Fruit fly (Drosophila melanogaster) whole organism, embryonic: ENCODE data around the gene CG9737.

Experiments used
- CG10979 ChIP-seq: fragments of 200-800 bp; sonication (Bioruptor generic); optimal IDR thresholded peaks from 2 replicates; lab custom pipeline; 2018; ENCODE audit warnings: missing biosample characterization, mild to moderate bottlenecking, missing genetic modification characterization, moderate library complexity
- CG12155 ChIP-seq: fragments of 200-800 bp; sonication (Bioruptor generic); optimal IDR thresholded peaks from 3 replicates; lab custom pipeline; 2016; ENCODE audit warnings: missing biosample characterization, missing genetic modification characterization
- CG14050 ChIP-seq: fragments of 200-800 bp; sonication (Bioruptor generic); IDR thresholded peaks from 3 replicates; pipeline ENCODE4 v1.3.6; 2022; ENCODE audit warnings: missing biosample characterization, missing genetic modification characterization
- CG15269 ChIP-seq: fragments of 200-800 bp; sonication (Bioruptor generic); optimal IDR thresholded peaks from 2 replicates; lab custom pipeline; 2018; ENCODE audit warnings: missing biosample characterization, mild to moderate bottlenecking, missing genetic modification characterization, moderate library complexity
- CG1529 ChIP-seq: fragments of 200-800 bp; sonication (Bioruptor generic); optimal IDR thresholded peaks from 3 replicates; lab custom pipeline; 2018; ENCODE audit warnings: missing biosample characterization, missing genetic modification characterization
- CG16813 ChIP-seq: fragments of 200-800 bp; sonication (Bioruptor generic); IDR thresholded peaks from 3 replicates; pipeline ENCODE4 v1.3.6; 2022; ENCODE audit warnings: missing biosample characterization, missing genetic modification characterization; ENCODE audit not compliant: partially characterized antibody
- CG17361 ChIP-seq: fragments of 200-800 bp; sonication (Bioruptor generic); IDR thresholded peaks from 3 replicates; pipeline ENCODE4 v1.3.6; 2022; ENCODE audit warnings: missing biosample characterization, missing genetic modification characterization
- CG17802 ChIP-seq: fragments of 200-800 bp; sonication (Bioruptor generic); optimal IDR thresholded peaks from 2 replicates; lab custom pipeline; 2018; ENCODE audit warnings: missing biosample characterization, mild to moderate bottlenecking, missing genetic modification characterization, moderate library complexity
- CG17912 ChIP-seq: fragments of 200-800 bp; sonication (Bioruptor generic); optimal IDR thresholded peaks from 2 replicates; lab custom pipeline; 2018; ENCODE audit warnings: missing biosample characterization, mild to moderate bottlenecking, missing genetic modification characterization
- CG1792 ChIP-seq: fragments of 200-800 bp; sonication (Bioruptor generic); optimal IDR thresholded peaks from 2 replicates; lab custom pipeline; 2016; ENCODE audit warnings: missing biosample characterization, missing genetic modification characterization
- CG30020 ChIP-seq: fragments of 200-800 bp; optimal IDR thresholded peaks from 2 replicates; lab custom pipeline; 2019; ENCODE audit warnings: missing biosample characterization, mild to moderate bottlenecking, missing genetic modification characterization, moderate library complexity
- CG31365 ChIP-seq: fragments of 200-800 bp; sonication (Bioruptor generic); optimal IDR thresholded peaks from 2 replicates; lab custom pipeline; 2018; ENCODE audit warnings: missing biosample characterization, mild to moderate bottlenecking, missing genetic modification characterization
- CG6254 ChIP-seq: fragments of 200-800 bp; sonication (Bioruptor generic); optimal IDR thresholded peaks from 3 replicates; lab custom pipeline; 2017; ENCODE audit warnings: mild to moderate bottlenecking, missing biosample characterization, missing genetic modification reagents, missing genetic modification characterization
- CG8359 ChIP-seq: fragments of 200-800 bp; sonication (Bioruptor generic); optimal IDR thresholded peaks from 2 replicates; lab custom pipeline; 2017; ENCODE audit warnings: missing biosample characterization, mild to moderate bottlenecking, missing genetic modification characterization, borderline replicate concordance
- CG8478 ChIP-seq: fragments of >200 bp; optimal IDR thresholded peaks from 2 replicates; lab custom pipeline; 2018
- CG8944 ChIP-seq: fragments of 200-800 bp; sonication (Bioruptor generic); optimal IDR thresholded peaks from 3 replicates; lab custom pipeline; 2016; ENCODE audit warnings: missing biosample characterization, missing genetic modification characterization
- CG9932 ChIP-seq: fragments of 200-800 bp; sonication (Bioruptor generic); IDR thresholded peaks from 2 replicates; pipeline ENCODE4 v1.3.6; 2022; ENCODE audit warnings: missing biosample characterization, missing genetic modification characterization
- Camta ChIP-seq: fragments of 200-800 bp; sonication (Bioruptor generic); optimal IDR thresholded peaks from 2 replicates; lab custom pipeline; 2016; ENCODE audit warnings: missing biosample characterization, missing genetic modification characterization
- Elba2 ChIP-seq: fragments of 200-800 bp; sonication (Bioruptor generic); optimal IDR thresholded peaks from 3 replicates; lab custom pipeline; 2016; ENCODE audit warnings: missing biosample characterization, missing genetic modification characterization
- H15 ChIP-seq: fragments of 200-800 bp; sonication (Bioruptor generic); IDR thresholded peaks from 3 replicates; pipeline ENCODE4 v1.3.6; 2022; ENCODE audit warnings: missing biosample characterization, missing genetic modification characterization
- Hr3 ChIP-seq: fragments of 200-800 bp; sonication (Bioruptor generic); optimal IDR thresholded peaks from 3 replicates; lab custom pipeline; 2016; ENCODE audit warnings: missing biosample characterization, missing genetic modification characterization
- Lim3 ChIP-seq: fragments of 200-800 bp; sonication (Bioruptor generic); IDR thresholded peaks from 2 replicates; pipeline ENCODE4 v1.3.6; 2022; ENCODE audit warnings: missing biosample characterization, missing genetic modification characterization
- Lpt ChIP-seq: fragments of >200 bp; optimal IDR thresholded peaks from 2 replicates; lab custom pipeline; 2018; ENCODE audit warnings: missing biosample characterization, missing genetic modification characterization
- Meics ChIP-seq: fragments of 200-800 bp; sonication (Bioruptor generic); optimal IDR thresholded peaks from 2 replicates; lab custom pipeline; 2017; ENCODE audit warnings: missing biosample characterization, mild to moderate bottlenecking, missing genetic modification characterization
- NC2β ChIP-seq: fragments of 200-800 bp; sonication (Bioruptor generic); optimal IDR thresholded peaks from 2 replicates; lab custom pipeline; 2016; ENCODE audit warnings: missing biosample characterization, missing genetic modification characterization
- NFAT ChIP-seq: fragments of 200-800 bp; sonication (Bioruptor generic); IDR thresholded peaks from 2 replicates; pipeline ENCODE4 v1.3.6; 2022; ENCODE audit warnings: missing biosample characterization, missing genetic modification characterization
- Nf-YA ChIP-seq: fragments of 200-800 bp; sonication (Bioruptor generic); IDR thresholded peaks from 2 replicates; pipeline ENCODE4 v1.3.6; 2022; ENCODE audit warnings: missing biosample characterization, missing genetic modification characterization
- Nf-YC ChIP-seq: fragments of 200-800 bp; optimal IDR thresholded peaks from 3 replicates; lab custom pipeline; 2019; ENCODE audit warnings: missing biosample characterization, mild to moderate bottlenecking, missing genetic modification characterization, moderate library complexity
- Optix ChIP-seq: fragments of 200-800 bp; sonication (Bioruptor generic); IDR thresholded peaks from 3 replicates; pipeline ENCODE4 v1.3.6; 2022; ENCODE audit warnings: missing biosample characterization, missing genetic modification characterization
- Sox100B ChIP-seq: fragments of 200-800 bp; sonication (Bioruptor generic); optimal IDR thresholded peaks from 3 replicates; lab custom pipeline; 2018; ENCODE audit warnings: missing biosample characterization, mild to moderate bottlenecking, missing genetic modification characterization
- Stat92E ChIP-seq, 3 experiments: fragments of >200 bp in 2 of 3; fragments of 200-800 bp in 1 of 3; sonication (Bioruptor generic) in 1 of 3; optimal IDR thresholded peaks; 2 replicates each; lab custom pipeline; 2017 to 2019; ENCODE audit warnings: missing biosample characterization in 3 of 3, missing genetic modification characterization in 3 of 3, mild to moderate bottlenecking in 1 of 3, moderate library complexity in 1 of 3
- Tbp ChIP-seq: fragments of >200 bp; optimal IDR thresholded peaks from 2 replicates; lab custom pipeline; 2018; ENCODE audit warnings: missing biosample characterization, missing genetic modification characterization
- Vsx1 ChIP-seq: fragments of 200-800 bp; sonication (Bioruptor generic); optimal IDR thresholded peaks from 2 replicates; lab custom pipeline; 2017; ENCODE audit warnings: missing biosample characterization, mild to moderate bottlenecking, missing genetic modification characterization, missing genetic modification reagents
- Xbp1 ChIP-seq: fragments of 200-800 bp; sonication (Bioruptor generic); optimal IDR thresholded peaks from 3 replicates; lab custom pipeline; 2016; ENCODE audit warnings: missing biosample characterization, mild to moderate bottlenecking, missing genetic modification characterization
- YL-1 ChIP-seq: fragments of 200-800 bp; sonication (Bioruptor generic); optimal IDR thresholded peaks from 3 replicates; lab custom pipeline; 2017; ENCODE audit warnings: missing biosample characterization, mild to moderate bottlenecking, missing genetic modification characterization
- aop ChIP-seq: fragments of 200-800 bp; sonication (Bioruptor generic); IDR thresholded peaks from 2 replicates; pipeline ENCODE4 v1.3.6; 2022; ENCODE audit warnings: missing biosample characterization, missing genetic modification characterization
- caup ChIP-seq: fragments of 200-800 bp; sonication (Bioruptor generic); optimal IDR thresholded peaks from 3 replicates; lab custom pipeline; 2017; ENCODE audit warnings: missing biosample characterization, mild to moderate bottlenecking, missing genetic modification characterization, moderate library complexity; ENCODE audit not compliant: severe bottlenecking
- cg ChIP-seq: fragments of 200-800 bp; sonication (Bioruptor generic); optimal IDR thresholded peaks from 3 replicates; lab custom pipeline; 2019; ENCODE audit warnings: missing biosample characterization, mild to moderate bottlenecking, missing genetic modification characterization, moderate library complexity
- crc ChIP-seq: fragments of 200-800 bp; sonication (Bioruptor generic); optimal IDR thresholded peaks from 2 replicates; lab custom pipeline; 2016; ENCODE audit warnings: missing biosample characterization, missing genetic modification characterization
- cwo ChIP-seq: fragments of 200-800 bp; sonication (Bioruptor generic); optimal IDR thresholded peaks from 3 replicates; lab custom pipeline; 2017; ENCODE audit warnings: missing biosample characterization, missing genetic modification characterization, mild to moderate bottlenecking, moderate library complexity, missing genetic modification reagents
- grn ChIP-seq: fragments of 200-800 bp; sonication (Bioruptor generic); optimal IDR thresholded peaks from 3 replicates; lab custom pipeline; 2017; ENCODE audit warnings: missing biosample characterization, missing genetic modification characterization
- gt ChIP-seq: fragments of 200-800 bp; sonication (Bioruptor generic); IDR thresholded peaks from 2 replicates; pipeline ENCODE4 v1.3.6; 2022; ENCODE audit warnings: missing biosample characterization, missing genetic modification characterization
- hb ChIP-seq: fragments of 200-800 bp; sonication (Bioruptor generic); IDR thresholded peaks from 3 replicates; pipeline ENCODE4 v1.3.6; 2022; ENCODE audit warnings: missing biosample characterization, missing genetic modification characterization; ENCODE audit not compliant: partially characterized antibody
- her ChIP-seq: fragments of 200-800 bp; sonication (Bioruptor generic); optimal IDR thresholded peaks from 2 replicates; lab custom pipeline; 2016; ENCODE audit warnings: missing biosample characterization, missing genetic modification characterization
- kay ChIP-seq: fragments of 200-800 bp; sonication (Bioruptor generic); optimal IDR thresholded peaks from 2 replicates; lab custom pipeline; 2016; ENCODE audit warnings: missing biosample characterization, missing genetic modification characterization
- lilli ChIP-seq: fragments of 200-800 bp; sonication (Bioruptor generic); optimal IDR thresholded peaks from 3 replicates; lab custom pipeline; 2016; ENCODE audit warnings: missing biosample characterization, missing genetic modification characterization
- nmo ChIP-seq: fragments of 200-800 bp; sonication (Bioruptor generic); optimal IDR thresholded peaks from 2 replicates; lab custom pipeline; 2018; ENCODE audit warnings: missing biosample characterization, mild to moderate bottlenecking, missing genetic modification characterization, moderate library complexity
- nom ChIP-seq: fragments of 200-800 bp; sonication (Bioruptor generic); optimal IDR thresholded peaks from 2 replicates; lab custom pipeline; 2017; ENCODE audit warnings: missing biosample characterization, missing genetic modification characterization, mild to moderate bottlenecking, moderate library complexity, missing genetic modification reagents
- psq ChIP-seq: fragments of 200-800 bp; sonication (Bioruptor generic); optimal IDR thresholded peaks from 2 replicates; lab custom pipeline; 2017; ENCODE audit warnings: missing biosample characterization, missing genetic modification characterization
- run ChIP-seq: fragments of 200-800 bp; sonication (Bioruptor generic); optimal IDR thresholded peaks from 3 replicates; lab custom pipeline; 2018; ENCODE audit warnings: missing biosample characterization, mild to moderate bottlenecking, missing genetic modification characterization
- wek ChIP-seq: fragments of 200-800 bp; sonication (Bioruptor generic); optimal IDR thresholded peaks from 3 replicates; lab custom pipeline; 2018; ENCODE audit warnings: missing biosample characterization, mild to moderate bottlenecking, missing genetic modification characterization, moderate library complexity
- zen2 ChIP-seq: fragments of 200-800 bp; sonication (Bioruptor generic); IDR thresholded peaks from 3 replicates; pipeline ENCODE4 v1.3.6; 2022; ENCODE audit warnings: missing biosample characterization, missing genetic modification characterization; ENCODE audit not compliant: partially characterized antibody

The CG9737 gene

dm6 chr3R:30263708-30264107 lies 20.6 kb upstream of the CG9737 start (continued):
- TF ChIP-seq CG1792 (GFP tag; lab: Kevin White, UChicago) (no peak), her (GFP tag; lab: Kevin White, UChicago) (no peak), CG8944 (GFP tag; lab: Kevin White, UChicago) (no peak), Nf-YC (tag; lab: Kevin White, UChicago) (no peak), wek (GFP tag; lab: Kevin White, UChicago) (no peak), Stat92E (GFP tag; optimal IDR thresholded peaks at IDR 0.05; lab: Kevin White, UChicago) (no peak), Camta (GFP tag; lab: Kevin White, UChicago) (no peak), nmo (GFP tag; lab: Kevin White, UChicago) (peak; percentile 71), CG8359 (GFP tag; lab: Kevin White, UChicago) (peak; percentile 6), Meics (GFP tag; lab: Kevin White, UChicago) (no peak), cwo (GFP tag; lab: Kevin White, UChicago) (no peak), Lpt (no peak), CG12155 (GFP tag; lab: Kevin White, UChicago) (no peak), CG30020 (tag; lab: Kevin White, UChicago) (no peak), gt (GFP tag; lab: Robert Waterston, UW) (no peak), CG8478 (lab: Kevin White, UChicago) (no peak), lilli (GFP tag; lab: Kevin White, UChicago) (no peak), CG31365 (tag; lab: Kevin White, UChicago) (no peak), Vsx1 (GFP tag; lab: Kevin White, UChicago) (no peak), YL-1 (GFP tag; lab: Kevin White, UChicago) (no peak), NC2β (GFP tag; lab: Kevin White, UChicago) (no peak), CG1529 (GFP tag; lab: Kevin White, UChicago) (no peak), aop (GFP tag; lab: Robert Waterston, UW) (no peak), Tbp (GFP tag; lab: Kevin White, UChicago) (no peak), Xbp1 (GFP tag; lab: Kevin White, UChicago) (peak; percentile 27), Nf-YA (GFP tag; lab: Robert Waterston, UW) (no peak), CG17912 (GFP tag; lab: Kevin White, UChicago) (no peak), CG17802 (tag; lab: Kevin White, UChicago) (no peak), Lim3 (GFP tag; lab: Robert Waterston, UW) (no peak), grn (no peak), CG10979 (peak; percentile 45), CG14050 (no peak), zen2 (GFP tag; lab: Robert Waterston, UW) (no peak), CG9932 (no peak), Hr3 (GFP tag; lab: Kevin White, UChicago) (peak; percentile 22), H15 (GFP tag; lab: Robert Waterston, UW) (no peak), hb (GFP tag; lab: Robert Waterston, UW) (no peak), psq (GFP tag; lab: Kevin White, UChicago) (no peak), CG16813 (GFP tag; lab: Robert Waterston, UW) (no peak), run (tag; lab: Kevin White, UChicago) (no peak), CG17361 (peak; percentile 71; the same call in 2 of the 3 replicates), Elba2 (GFP tag; lab: Kevin White, UChicago) (no peak), nom (GFP tag; lab: Kevin White, UChicago) (no peak), CG15269 (tag; lab: Kevin White, UChicago) (peak; percentile 4), caup (no peak), Sox100B (GFP tag; lab: Kevin White, UChicago) (peak; percentile 29), kay (no peak), cg (GFP tag; lab: Kevin White, UChicago) (no peak), crc (GFP tag; lab: Kevin White, UChicago) (no peak), NFAT (no peak), Optix (no peak), CG6254 (peak; percentile 4)
